Worm (Caenorhabditis elegans) whole organism, early embryonic: ENCODE data around the gene zgpa-1.

Source experiments
- B0310.2 ChIP-seq: sonication (generic microtip); optimal IDR thresholded peaks from 2 replicates; lab custom pipeline; 2016; ENCODE audit warnings: mild to moderate bottlenecking, missing genetic modification characterization, missing compliant biosample characterization
- F13C5.2 ChIP-seq: sonication (generic microtip); optimal IDR thresholded peaks from 2 replicates; lab custom pipeline; 2017; ENCODE audit warnings: mild to moderate bottlenecking, missing genetic modification characterization, inconsistent platforms, missing compliant biosample characterization
- aly-1 ChIP-seq: sonication (generic microtip); optimal IDR thresholded peaks from 2 replicates; lab custom pipeline; 2016; ENCODE audit warnings: missing genetic modification characterization, missing compliant biosample characterization
- ama-1 ChIP-seq: fragments of 150-350 bp; optimal IDR thresholded peaks from 2 replicates; lab custom pipeline; 2014
- ceh-13 ChIP-seq: fragments of 200-800 bp; sonication (Bioruptor generic); optimal IDR thresholded peaks from 2 replicates; lab custom pipeline; 2018; ENCODE audit warnings: mild to moderate bottlenecking, missing genetic modification characterization, missing compliant biosample characterization
- ceh-36 ChIP-seq: sonication (generic microtip); optimal IDR thresholded peaks from 2 replicates; lab custom pipeline; 2016; ENCODE audit warnings: missing genetic modification characterization, inconsistent platforms, missing compliant biosample characterization
- ets-7 ChIP-seq: sonication (generic microtip); optimal IDR thresholded peaks from 2 replicates; lab custom pipeline; 2016; ENCODE audit warnings: missing genotype, missing genetic modification characterization, missing compliant biosample characterization
- flt-1 ChIP-seq: fragments of 200-800 bp; sonication (Bioruptor generic); IDR thresholded peaks from 2 replicates; pipeline ENCODE4 v1.3.6; 2022; ENCODE audit warnings: missing genetic modification characterization, missing compliant biosample characterization
- hmbx-1 ChIP-seq: sonication (generic microtip); optimal IDR thresholded peaks from 2 replicates; lab custom pipeline; 2016; ENCODE audit warnings: mild to moderate bottlenecking, missing genetic modification characterization, missing compliant biosample characterization
- hmg-4 ChIP-seq: fragments of 200-800 bp; sonication (Bioruptor generic); optimal IDR thresholded peaks from 2 replicates; lab custom pipeline; 2018; ENCODE audit warnings: mild to moderate bottlenecking, missing genetic modification characterization, missing compliant biosample characterization
- hnd-1 ChIP-seq: sonication (generic microtip); optimal IDR thresholded peaks from 2 replicates; lab custom pipeline; 2016; ENCODE audit warnings: missing genetic modification characterization, missing compliant biosample characterization
- pes-1 ChIP-seq: fragments of 200-800 bp; sonication (Bioruptor generic); IDR thresholded peaks from 2 replicates; pipeline ENCODE4 v1.3.6; 2022; ENCODE audit warnings: missing genetic modification reagents, missing genetic modification characterization, missing compliant biosample characterization
- scrt-1 ChIP-seq: fragments of 200-800 bp; sonication (Bioruptor generic); IDR thresholded peaks from 2 replicates; pipeline ENCODE4 v1.3.6; 2022; ENCODE audit warnings: missing genetic modification characterization, missing compliant biosample characterization
- sea-1 ChIP-seq: fragments of 200-800 bp; sonication (Bioruptor generic); conservative IDR thresholded peaks from 2 replicates; pipeline ENCODE4 v1.3.6; 2022; ENCODE audit warnings: missing genetic modification characterization, missing compliant biosample characterization
- tbx-11 ChIP-seq: fragments of 200-800 bp; sonication (Bioruptor generic); IDR thresholded peaks from 2 replicates; pipeline ENCODE4 v1.3.6; 2022; ENCODE audit warnings: missing genetic modification characterization, missing compliant biosample characterization
- tbx-37 ChIP-seq: fragments of 200-800 bp; sonication (Bioruptor generic); conservative IDR thresholded peaks from 2 replicates; pipeline ENCODE4 v1.3.6; 2022; ENCODE audit warnings: missing genetic modification reagents, missing genetic modification characterization, missing compliant biosample characterization
- tra-4 ChIP-seq: sonication (generic microtip); optimal IDR thresholded peaks from 2 replicates; lab custom pipeline; 2017; ENCODE audit warnings: missing genetic modification characterization, missing compliant biosample characterization

zgpa-1 gene

DNA sequence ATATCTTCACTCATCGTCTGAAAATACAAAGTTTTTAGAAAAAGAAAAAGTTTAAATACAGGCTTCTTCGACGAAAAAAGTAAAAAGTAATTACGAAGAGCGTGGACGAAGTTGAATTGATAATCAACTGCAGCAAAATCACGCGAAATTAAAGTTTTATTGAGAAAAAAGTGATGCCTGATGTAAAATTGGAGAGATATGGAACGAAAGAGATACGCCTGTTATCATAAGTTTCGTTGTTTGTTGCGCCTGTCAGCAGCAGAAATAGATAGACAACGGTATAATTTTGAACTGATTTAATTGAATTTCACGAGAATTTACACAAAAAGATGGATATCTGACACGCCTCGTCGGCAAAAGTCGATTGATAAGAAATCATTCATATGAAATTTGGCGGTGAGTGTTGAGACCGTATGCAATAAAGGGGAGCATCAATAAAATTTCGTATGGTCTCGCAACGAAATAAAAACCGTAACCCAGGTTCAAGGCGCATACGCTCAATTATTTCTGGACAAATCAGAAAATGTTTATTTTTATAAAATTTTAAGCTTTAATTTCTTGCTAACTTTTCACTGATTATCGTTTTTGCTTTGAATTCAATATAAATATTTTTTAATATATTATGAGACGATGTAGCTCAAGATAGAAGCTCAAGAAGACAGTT, 16.8 kb upstream of the zgpa-1 start, which contains the start of gene C06A6.4:
C06A6.4 (minus strand) TSS at position 24 of the 664 bp plus-strand sequence.
- no peak for TF ChIP-seq tbx-11 (GFP tag; lab: Robert Waterston, UW)
- no peak for TF ChIP-seq ceh-36 (tag; lab: Kevin White, UChicago)
- no peak for TF ChIP-seq ets-7
- no peak for TF ChIP-seq hnd-1
- TF ChIP-seq scrt-1 (GFP tag; lab: Robert Waterston, UW), result no peak
- TF ChIP-seq ceh-13, result no peak
- no peak for TF ChIP-seq tra-4
- no peak for TF ChIP-seq B0310.2 (tag; lab: Kevin White, UChicago)
- no peak for TF ChIP-seq flt-1 (GFP tag; lab: Robert Waterston, UW)
- TF ChIP-seq ama-1, result no peak

DNA sequence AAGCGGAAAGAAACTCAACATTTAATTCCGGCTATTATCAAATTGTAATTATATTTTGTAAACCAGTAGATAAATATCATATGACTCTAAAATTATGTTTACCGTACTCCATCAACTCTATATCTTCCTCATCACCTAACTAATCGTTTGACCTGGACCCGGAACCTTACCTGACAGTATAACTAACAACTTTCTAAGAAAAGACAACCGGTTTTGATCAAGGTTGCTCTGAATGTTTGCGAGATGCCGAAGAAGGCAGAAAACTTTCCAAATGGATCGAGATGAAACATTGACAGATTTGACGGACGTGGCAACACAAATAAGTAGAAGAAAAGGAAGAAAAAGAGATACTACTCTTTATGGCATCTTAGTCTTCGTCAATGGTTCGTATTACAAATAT, 12.0 kb upstream of the zgpa-1 start:
- TF ChIP-seq hmbx-1 (no peak), scrt-1 (GFP tag; lab: Robert Waterston, UW) (no peak), pes-1 (GFP tag; lab: Robert Waterston, UW) (no peak), tbx-37 (GFP tag; lab: Robert Waterston, UW) (no peak), hnd-1 (no peak), ets-7 (no peak), tra-4 (no peak), flt-1 (GFP tag; lab: Robert Waterston, UW) (no peak), F13C5.2 (no peak), ama-1 (no peak)

- no peak for TF ChIP-seq flt-1 (GFP tag; lab: Robert Waterston, UW)
- TF ChIP-seq scrt-1 (GFP tag; lab: Robert Waterston, UW), result no peak
- no peak for TF ChIP-seq tbx-37 (GFP tag; lab: Robert Waterston, UW)
- TF ChIP-seq ceh-13, result no peak
- TF ChIP-seq ceh-36 (tag; lab: Kevin White, UChicago), result no peak
- no peak for TF ChIP-seq hmg-4
- no peak for TF ChIP-seq ama-1
- TF ChIP-seq hmbx-1, result no peak
Observed at ce11 chrIV:7822524-7822923, 9.9 kb upstream of the zgpa-1 start, which contains the start of gene T14A8.2. T14A8.2 (minus strand) TSS chrIV:7822624.

DNA sequence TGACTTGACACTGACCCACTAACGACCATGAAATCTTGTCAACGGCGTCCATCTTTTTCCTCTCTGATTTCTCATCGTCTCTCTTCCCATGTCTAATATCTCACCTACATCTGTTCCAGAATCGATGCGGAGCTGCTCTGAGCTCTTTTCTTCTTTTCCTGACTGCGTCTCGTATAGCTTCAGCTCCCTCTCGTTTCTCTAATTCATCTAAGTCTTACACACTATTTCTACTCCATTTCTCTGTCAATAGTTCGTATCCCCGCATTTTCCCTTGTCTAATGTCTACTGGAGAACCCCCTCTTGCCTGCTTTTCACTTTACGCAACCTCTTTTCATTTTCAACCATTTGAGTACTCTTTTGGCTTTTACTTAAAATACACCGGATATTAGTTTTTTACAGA, 5.2 kb upstream of the zgpa-1 start, which contains the start of gene ric-3:
ric-3 (plus strand) TSS at position 400 of the 400 bp plus-strand sequence.
- TF ChIP-seq sea-1 (GFP tag; lab: Robert Waterston, UW) (no peak), ceh-36 (tag; lab: Kevin White, UChicago) (no peak), F13C5.2 (no peak), aly-1 (no peak), hnd-1 (no peak), tra-4 (no peak), ets-7 (no peak), pes-1 (GFP tag; lab: Robert Waterston, UW) (no peak)

DNA sequence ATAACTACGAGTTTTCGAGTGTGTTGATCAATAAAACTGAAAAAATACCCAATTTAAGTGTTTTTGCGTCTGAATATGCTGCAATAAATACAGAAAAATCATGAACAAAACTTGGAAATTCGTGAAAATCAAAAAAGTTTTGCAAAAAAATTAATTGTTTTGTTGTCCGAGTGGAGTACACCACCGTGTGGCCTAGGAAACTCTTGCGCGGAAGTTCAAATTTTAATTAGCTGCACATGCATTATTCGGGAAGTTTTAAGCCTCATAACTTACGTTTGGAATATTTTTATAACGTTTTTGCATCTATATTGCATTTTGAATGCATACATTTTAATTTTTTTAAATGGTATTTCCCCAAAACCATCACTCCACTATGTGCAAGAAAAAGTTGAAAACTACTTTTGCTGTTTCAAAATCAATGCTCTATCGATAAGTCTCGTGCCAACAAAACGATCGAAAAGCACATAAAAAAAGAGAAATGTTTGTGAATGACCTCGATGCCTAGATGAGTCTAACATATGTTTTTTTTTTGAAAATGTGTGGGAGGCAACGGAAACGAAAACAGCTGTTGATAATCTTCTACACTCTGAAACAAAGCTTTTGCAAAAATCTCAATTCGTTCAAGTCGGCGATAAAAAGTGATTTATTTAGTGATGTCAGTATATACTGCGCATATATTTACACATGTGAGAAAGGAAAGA, 3.9 kb upstream of the zgpa-1 start:
- no peak for TF ChIP-seq tra-4
- no peak for TF ChIP-seq ama-1
- no peak for TF ChIP-seq F13C5.2
- no peak for TF ChIP-seq sea-1 (GFP tag; lab: Robert Waterston, UW)
- no peak for TF ChIP-seq hmg-4
- TF ChIP-seq aly-1, result no peak
- TF ChIP-seq tbx-11 (GFP tag; lab: Robert Waterston, UW), result no peak
- TF ChIP-seq tbx-37 (GFP tag; lab: Robert Waterston, UW), result no peak
- TF ChIP-seq hnd-1, result no peak
- TF ChIP-seq B0310.2 (tag; lab: Kevin White, UChicago), result no peak
- TF ChIP-seq flt-1 (GFP tag; lab: Robert Waterston, UW), result no peak
- TF ChIP-seq scrt-1 (GFP tag; lab: Robert Waterston, UW), result no peak
- TF ChIP-seq hmbx-1, result no peak
- no peak for TF ChIP-seq pes-1 (GFP tag; lab: Robert Waterston, UW)
- TF ChIP-seq ceh-13, result no peak
- TF ChIP-seq ets-7, result no peak
- TF ChIP-seq ceh-36 (tag; lab: Kevin White, UChicago), result no peak

DNA sequence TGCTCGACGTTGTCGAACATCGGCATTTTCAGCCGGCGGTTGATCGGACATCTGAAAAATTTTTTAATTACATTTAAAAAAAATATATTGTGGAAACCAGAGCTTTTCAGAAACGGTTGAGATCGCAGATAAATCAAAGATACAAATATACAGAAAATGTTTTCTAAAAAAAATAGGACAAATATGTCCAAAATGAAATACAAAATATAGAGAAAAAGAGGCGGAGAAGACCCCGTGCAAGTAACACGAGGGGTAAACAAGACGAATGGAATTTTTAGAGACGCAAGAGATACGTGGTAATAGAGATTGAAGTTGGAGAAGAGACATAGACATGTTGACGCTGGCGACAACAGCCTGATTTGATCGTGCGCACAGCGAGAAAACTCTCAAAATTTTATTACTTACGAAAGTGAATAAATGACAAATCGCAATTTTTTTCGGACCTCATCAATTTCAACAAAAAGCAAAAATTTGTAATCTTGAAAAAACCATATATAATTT, 3.1 kb upstream of the zgpa-1 start, which contains the start of gene cdgs-1:
cdgs-1 (minus strand) TSS at position 51 of the 501 bp plus-strand sequence.
- TF ChIP-seq tra-4 (no peak), tbx-37 (GFP tag; lab: Robert Waterston, UW) (no peak), hnd-1 (no peak), F13C5.2 (no peak), ceh-13 (no peak), flt-1 (GFP tag; lab: Robert Waterston, UW) (no peak), ets-7 (no peak), ama-1 (no peak), hmbx-1 (no peak), scrt-1 (GFP tag; lab: Robert Waterston, UW) (no peak), ceh-36 (tag; lab: Kevin White, UChicago) (no peak), sea-1 (GFP tag; lab: Robert Waterston, UW) (no peak), aly-1 (no peak), tbx-11 (GFP tag; lab: Robert Waterston, UW) (no peak), pes-1 (GFP tag; lab: Robert Waterston, UW) (no peak), B0310.2 (tag; lab: Kevin White, UChicago) (no peak), hmg-4 (no peak)

- no peak for TF ChIP-seq flt-1 (GFP tag; lab: Robert Waterston, UW)
Observed at ce11 chrIV:7808583-7808982, 4.0 kb downstream of the zgpa-1 start, which contains the start of gene C33H5.1. C33H5.1 (plus strand) TSS chrIV:7808912.

- no peak for TF ChIP-seq hnd-1
- no peak for TF ChIP-seq tra-4
- TF ChIP-seq tbx-11 (GFP tag; lab: Robert Waterston, UW), result no peak
- TF ChIP-seq scrt-1 (GFP tag; lab: Robert Waterston, UW), result no peak
- no peak for TF ChIP-seq F13C5.2
- no peak for TF ChIP-seq ama-1
- no peak for TF ChIP-seq ceh-13
- no peak for TF ChIP-seq B0310.2 (tag; lab: Kevin White, UChicago)
- no peak for TF ChIP-seq tbx-37 (GFP tag; lab: Robert Waterston, UW)
- TF ChIP-seq ceh-36 (tag; lab: Kevin White, UChicago), result no peak
- no peak for TF ChIP-seq aly-1
- no peak for TF ChIP-seq hmg-4
- TF ChIP-seq hmbx-1, result no peak
- no peak for TF ChIP-seq flt-1 (GFP tag; lab: Robert Waterston, UW)
Observed at ce11 chrIV:7804740-7805139, 7.9 kb downstream of the zgpa-1 start, which contains the start of gene C33H5.2. C33H5.2 (plus strand) TSS chrIV:7805040.
